Fruit fly (Drosophila melanogaster) whole organism, wandering third instar larva: ENCODE measurements around the gene nullo.
A peak's percentile ranks its signal among the peaks of the same experiment; 100 is the strongest.

Experiments
- Abd-B ChIP-seq: fragments of >200 bp; optimal IDR thresholded peaks from 2 replicates; lab custom pipeline; 2017; ENCODE audit warnings: missing biosample characterization, missing genetic modification characterization
- CG32264 ChIP-seq: fragments of 200-800 bp; sonication (Bioruptor generic); optimal IDR thresholded peaks from 2 replicates; lab custom pipeline; 2016; ENCODE audit warnings: missing biosample characterization, missing genetic modification characterization
- CG9705 ChIP-seq: fragments of 200-800 bp; sonication (Bioruptor generic); optimal IDR thresholded peaks from 2 replicates; lab custom pipeline; 2018; ENCODE audit warnings: missing biosample characterization, mild to moderate bottlenecking, missing genetic modification characterization
- Dfd ChIP-seq: fragments of >200 bp; optimal IDR thresholded peaks from 2 replicates; lab custom pipeline; 2017; ENCODE audit warnings: missing biosample characterization, missing genetic modification characterization
- Dif ChIP-seq: fragments of 200-275, 200-300 bp; sonication (Bioruptor generic); optimal IDR thresholded peaks from 2 replicates; lab custom pipeline; 2018; ENCODE audit warnings: missing biosample characterization, missing genetic modification characterization; ENCODE audit not compliant: partially characterized antibody
- GATAd ChIP-seq: sonication (Bioruptor generic); optimal IDR thresholded peaks from 2 replicates; lab custom pipeline; 2016; ENCODE audit warnings: missing biosample characterization, missing genetic modification characterization
- HLH106 ChIP-seq: fragments of 200-800 bp; optimal IDR thresholded peaks from 3 replicates; lab custom pipeline; 2019; ENCODE audit warnings: missing biosample characterization, mild to moderate bottlenecking, missing genetic modification characterization, moderate library complexity
- Hnf4 ChIP-seq: fragments of 200-800 bp; sonication (Bioruptor generic); optimal IDR thresholded peaks from 2 replicates; lab custom pipeline; 2016; ENCODE audit warnings: missing biosample characterization, mild to moderate bottlenecking, missing genetic modification characterization
- Myc ChIP-seq: fragments of >200 bp; optimal IDR thresholded peaks from 2 replicates; lab custom pipeline; 2017
- Rel ChIP-seq, 2 experiments: fragments of 200-800 bp; sonication (Bioruptor generic) in 1 of 2; optimal IDR thresholded peaks; 2 replicates in 1 of 2; 3 replicates in 1 of 2; lab custom pipeline; 2016 to 2019; ENCODE audit warnings: mild to moderate bottlenecking in 2 of 2, missing biosample characterization in 2 of 2, missing genetic modification characterization in 2 of 2, moderate library complexity in 1 of 2
- Sp1 ChIP-seq: fragments of 200-800 bp; sonication (Bioruptor generic); optimal IDR thresholded peaks from 3 replicates; lab custom pipeline; 2019; ENCODE audit warnings: missing biosample characterization, mild to moderate bottlenecking, missing genetic modification characterization, moderate library complexity
- Vsx2 ChIP-seq: fragments of 200-300, 225-300 bp; sonication (Bioruptor generic); optimal IDR thresholded peaks from 2 replicates; lab custom pipeline; 2018; ENCODE audit warnings: missing biosample characterization, missing genetic modification characterization; ENCODE audit not compliant: partially characterized antibody
- br ChIP-seq: fragments of 200-800 bp; sonication (Bioruptor generic); optimal IDR thresholded peaks from 2 replicates; lab custom pipeline; 2016; ENCODE audit warnings: missing biosample characterization, missing genetic modification characterization
- dl ChIP-seq, 2 experiments: fragments of 175-275, 200-275 bp in 1 of 2; fragments of 200-275 bp in 1 of 2; sonication (Bioruptor generic); optimal IDR thresholded peaks; lab custom pipeline; 2018; ENCODE audit warnings: mild to moderate bottlenecking in 2 of 2, missing biosample characterization in 2 of 2, missing genetic modification characterization in 2 of 2, moderate library complexity in 2 of 2; ENCODE audit not compliant: partially characterized antibody in 2 of 2, insufficient read depth in 1 of 2
- ey ChIP-seq: fragments of 200-800 bp; sonication (Bioruptor generic); optimal IDR thresholded peaks from 2 replicates; lab custom pipeline; 2016; ENCODE audit warnings: missing biosample characterization, missing genetic modification characterization
- foxo ChIP-seq, 2 experiments: fragments of 200-800 bp; sonication (Bioruptor generic); optimal IDR thresholded peaks; 2 replicates in 1 of 2; 3 replicates in 1 of 2; lab custom pipeline; 2016 to 2017; ENCODE audit warnings: missing biosample characterization in 2 of 2, missing genetic modification characterization in 2 of 2
- fru ChIP-seq: fragments of 200-800 bp; sonication (Bioruptor generic); optimal IDR thresholded peaks from 3 replicates; lab custom pipeline; 2016; ENCODE audit warnings: missing biosample characterization, mild to moderate bottlenecking, missing genetic modification characterization
- h ChIP-seq: fragments of 200-800 bp; sonication (Bioruptor generic); optimal IDR thresholded peaks from 3 replicates; lab custom pipeline; 2016; ENCODE audit warnings: missing biosample characterization, mild to moderate bottlenecking, missing genetic modification characterization
- jim ChIP-seq: fragments of 175-275, 200-325 bp; sonication (Bioruptor generic); optimal IDR thresholded peaks from 2 replicates; lab custom pipeline; 2016; ENCODE audit warnings: missing biosample characterization, mild to moderate bottlenecking, missing genetic modification characterization
- pan ChIP-seq: fragments of >200 bp; optimal IDR thresholded peaks from 2 replicates; lab custom pipeline; 2017
- psq ChIP-seq: fragments of 200-800 bp; sonication (Bioruptor generic); optimal IDR thresholded peaks from 3 replicates; lab custom pipeline; 2017; ENCODE audit warnings: missing biosample characterization, mild to moderate bottlenecking, missing genetic modification characterization, moderate library complexity
- rgr ChIP-seq: fragments of 200-800 bp; sonication (Bioruptor generic); optimal IDR thresholded peaks from 3 replicates; lab custom pipeline; 2016; ENCODE audit warnings: missing biosample characterization, mild to moderate bottlenecking, missing genetic modification characterization
- sv ChIP-seq: fragments of 200-800 bp; sonication (Bioruptor generic); optimal IDR thresholded peaks from 3 replicates; lab custom pipeline; 2016; ENCODE audit warnings: missing biosample characterization, missing genetic modification characterization
- tai ChIP-seq: sonication (Bioruptor generic); optimal IDR thresholded peaks from 2 replicates; lab custom pipeline; 2016; ENCODE audit warnings: missing biosample characterization, missing genetic modification characterization
- woc ChIP-seq: sonication (Bioruptor generic); optimal IDR thresholded peaks from 2 replicates; lab custom pipeline; 2016; ENCODE audit warnings: missing biosample characterization, mild to moderate bottlenecking, missing genetic modification characterization

The nullo gene

DNA sequence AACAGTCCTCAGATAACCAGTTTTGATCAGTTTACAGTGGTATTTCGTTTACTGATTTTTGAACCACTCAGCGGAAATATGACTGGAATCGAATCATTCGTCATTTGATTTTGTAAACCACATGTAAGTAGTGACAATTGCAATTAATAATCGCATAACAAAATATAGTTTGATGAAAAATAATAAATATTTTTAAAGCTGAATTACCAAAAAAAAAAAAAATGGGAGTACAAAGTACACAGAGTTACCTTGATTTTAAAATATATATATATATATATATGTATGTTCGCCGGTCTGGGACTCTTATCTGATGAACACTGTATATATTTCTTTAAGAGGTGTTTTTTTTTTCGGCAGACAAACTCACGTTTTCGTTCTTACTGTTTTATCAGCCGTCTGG, 18.0 kb downstream of the nullo start:
- TF ChIP-seq ey (GFP tag; lab: Kevin White, UChicago): peak; percentile 3
- peak in 1 of 2 experiments; percentile 44 for TF ChIP-seq foxo (GFP tag; optimal IDR thresholded peaks at IDR 0.05; lab: Kevin White, UChicago)
- TF ChIP-seq psq (GFP tag; lab: Kevin White, UChicago): peak; percentile 27
- TF ChIP-seq Sp1 (GFP tag; lab: Kevin White, UChicago): peak; percentile 12
- TF ChIP-seq CG32264 (GFP tag; lab: Kevin White, UChicago): no peak
- peak; percentile 4 for TF ChIP-seq Hnf4 (GFP tag; lab: Kevin White, UChicago)
- TF ChIP-seq Vsx2 (GFP tag; lab: Kevin White, UChicago): no peak
- no peak for TF ChIP-seq sv
- peak; percentile 4 for TF ChIP-seq rgr
- no peak for TF ChIP-seq woc (GFP tag; lab: Kevin White, UChicago)
- peak; percentile 22 for TF ChIP-seq fru (GFP tag; lab: Kevin White, UChicago)
- TF ChIP-seq HLH106 (tag; lab: Kevin White, UChicago): peak; percentile 15
- no peak for TF ChIP-seq jim (GFP tag; lab: Kevin White, UChicago)
- peak; percentile 23 for TF ChIP-seq h
- TF ChIP-seq Rel (GFP tag; optimal IDR thresholded peaks at IDR 0.05; lab: Kevin White, UChicago): no peak
- peak; percentile 82 for TF ChIP-seq Rel (tag; optimal IDR thresholded peaks at IDR 0.05; lab: Kevin White, UChicago)

DNA sequence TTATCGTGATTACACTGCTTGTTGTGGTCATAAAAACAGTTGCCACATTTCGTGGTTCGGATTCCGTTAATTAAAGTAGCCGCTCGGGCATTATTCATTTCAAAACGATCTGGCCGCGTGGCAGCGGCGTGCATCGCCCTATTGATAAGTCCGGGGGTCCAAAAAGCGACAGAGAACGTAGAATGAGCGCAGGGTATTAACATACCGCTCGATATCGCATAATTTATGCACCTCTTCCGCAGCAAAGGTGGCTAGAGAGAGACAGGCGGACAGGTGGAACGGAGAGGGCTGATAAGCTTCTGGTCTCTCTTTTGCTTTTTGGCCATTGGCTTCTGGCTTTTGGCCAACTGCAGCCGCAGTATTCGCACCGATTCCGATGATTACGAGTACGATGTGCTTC, 18.8 kb downstream of the nullo start:
- TF ChIP-seq dl (GFP tag; optimal IDR thresholded peaks at IDR 0.05; lab: Kevin White, UChicago; ENCODE audit: insufficient read depth in 1 of 2, partially characterized antibody in 2 of 2) (peak in 1 of 2 experiments; percentile 35), fru (GFP tag; lab: Kevin White, UChicago) (no peak), Rel (GFP tag; optimal IDR thresholded peaks at IDR 0.05; lab: Kevin White, UChicago) (no peak), Rel (tag; optimal IDR thresholded peaks at IDR 0.05; lab: Kevin White, UChicago) (peak; percentile 54)

DNA sequence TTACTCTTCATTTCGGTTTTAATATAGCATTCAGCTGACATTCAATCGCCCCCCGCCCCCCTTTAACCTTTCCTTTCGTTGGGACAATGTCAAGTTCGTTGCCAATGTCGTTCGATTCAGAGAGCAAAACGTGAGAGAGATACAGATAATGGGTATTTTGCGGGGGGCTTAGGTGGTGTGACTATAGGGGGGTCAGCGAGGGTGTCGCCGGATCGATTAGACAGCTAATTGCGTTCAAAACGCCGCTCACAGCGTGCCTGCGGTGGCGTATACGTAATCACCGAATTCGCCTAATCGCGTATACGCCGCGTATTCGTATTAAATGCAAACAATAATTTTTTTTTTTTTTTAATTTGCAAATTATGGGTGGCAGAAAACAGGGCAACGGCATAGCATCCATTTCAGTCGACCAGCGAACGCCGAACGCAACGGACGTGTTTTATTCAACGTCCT, 19.8 kb downstream of the nullo start, which contains the start of gene CG4607:
CG4607 (plus strand) TSS at position 403 of the 453 bp plus-strand sequence.
- TF ChIP-seq br (GFP tag; lab: Kevin White, UChicago): peak; percentile 1
- peak; percentile 31 for TF ChIP-seq h
- peak; percentile 16 for TF ChIP-seq pan
- TF ChIP-seq woc (GFP tag; lab: Kevin White, UChicago): peak; percentile 20
- no peak for TF ChIP-seq Myc
- TF ChIP-seq Rel (GFP tag; optimal IDR thresholded peaks at IDR 0.05; lab: Kevin White, UChicago): no peak
- TF ChIP-seq Rel (tag; optimal IDR thresholded peaks at IDR 0.05; lab: Kevin White, UChicago): peak; percentile 65
- no peak for TF ChIP-seq Dif
- TF ChIP-seq rgr: peak; percentile 4

- TF ChIP-seq CG9705 (GFP tag; lab: Kevin White, UChicago): no peak
- no peak for TF ChIP-seq Rel (GFP tag; optimal IDR thresholded peaks at IDR 0.05; lab: Kevin White, UChicago)
- peak; percentile 5 for TF ChIP-seq Rel (tag; optimal IDR thresholded peaks at IDR 0.05; lab: Kevin White, UChicago)
These were observed 24.1 kb downstream of the nullo start for dm6 chrX:7073234-7073878.

DNA sequence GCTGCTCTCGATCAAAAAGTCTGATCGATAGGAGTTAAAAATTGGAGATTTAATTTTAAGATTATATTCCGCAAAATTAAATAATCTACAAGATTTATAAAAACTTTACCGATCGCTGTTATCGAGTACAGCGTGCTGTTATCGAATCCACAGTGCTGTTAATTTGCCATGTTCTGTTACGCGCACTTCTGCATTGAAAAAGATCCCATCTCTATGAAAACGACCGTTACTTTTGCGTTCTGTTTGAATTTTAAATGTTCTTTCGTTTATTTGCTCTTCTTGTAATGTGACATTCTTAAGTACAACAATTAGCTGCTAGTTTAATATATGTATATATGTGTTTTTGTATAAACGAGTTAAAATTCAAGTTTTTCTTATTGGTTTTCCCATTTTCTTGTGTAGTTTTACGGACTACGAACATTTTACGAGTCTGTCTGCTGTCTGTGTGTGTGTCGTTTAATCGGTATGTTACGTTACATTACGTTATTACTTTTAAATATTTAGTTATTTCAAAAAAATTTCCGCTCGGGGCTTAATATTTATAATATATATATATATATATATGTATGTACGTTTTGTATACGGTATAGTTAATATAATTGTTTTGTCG, 25.1 kb downstream of the nullo start:
- TF ChIP-seq psq (GFP tag; lab: Kevin White, UChicago) (no peak), tai (GFP tag; lab: Kevin White, UChicago) (peak; percentile 0)

DNA sequence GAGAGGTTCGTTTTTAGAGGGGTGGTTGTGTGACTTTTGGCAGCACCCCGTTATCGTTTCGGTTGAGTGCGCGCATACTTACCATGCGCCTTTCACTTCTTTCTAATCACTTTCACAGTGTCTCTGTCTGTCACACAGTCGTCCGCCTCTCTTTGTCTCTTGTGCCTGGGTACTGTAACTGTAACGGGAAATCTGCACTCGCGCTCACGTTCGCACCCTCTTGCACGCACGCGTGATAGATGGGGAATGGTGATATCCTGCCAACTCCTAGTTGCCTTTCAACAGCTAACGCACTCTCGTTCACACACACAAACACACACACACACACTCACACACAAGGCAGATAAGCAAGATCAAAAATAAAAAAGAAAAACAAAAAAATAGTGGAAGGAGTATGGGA, 33.1 kb downstream of the nullo start:
- TF ChIP-seq HLH106 (tag; lab: Kevin White, UChicago): no peak
- peak; percentile 11 for TF ChIP-seq Dfd (GFP tag; lab: Kevin White, UChicago)

dm6 chrX:7086539-7086938, 37.3 kb downstream of the nullo start:
- TF ChIP-seq h (no peak), CG9705 (GFP tag; lab: Kevin White, UChicago) (no peak), GATAd (GFP tag; lab: Kevin White, UChicago) (no peak), Abd-B (no peak), Dfd (GFP tag; lab: Kevin White, UChicago) (no peak), fru (GFP tag; lab: Kevin White, UChicago) (no peak), Hnf4 (GFP tag; lab: Kevin White, UChicago) (peak; percentile 11), jim (GFP tag; lab: Kevin White, UChicago) (no peak), psq (GFP tag; lab: Kevin White, UChicago) (no peak), tai (GFP tag; lab: Kevin White, UChicago) (peak; percentile 29), rgr (no peak)
